Worm (Caenorhabditis elegans): ENCODE data around the gene Y50E8A.10.

The Y50E8A.10 gene

ce11 chrV:14815500-14815899 is 35.7 kb downstream of the Y50E8A.10 start, which contains the start of gene rin-1:
TSS of gene rin-1 (minus strand) at chrV:14815600.
- TF ChIP-seq cebp-1 (GFP tag; IDR thresholded peaks at IDR 0.05) (no peak), cebp-1 (tag; optimal IDR thresholded peaks at IDR 0.05) (no peak), Y67H2A.10 (GFP tag; conservative IDR thresholded peaks at IDR 0.05) (no peak), him-1 (tag; optimal IDR thresholded peaks at IDR 0.05) (no peak), nhr-80 (tag; optimal IDR thresholded peaks at IDR 0.05) (no peak), ama-1 (optimal IDR thresholded peaks at IDR 0.05) (no peak), ama-1 (GFP tag; optimal IDR thresholded peaks at IDR 0.05) (no peak), bed-1 (GFP tag; IDR thresholded peaks at IDR 0.05) (no peak), zim-3 (tag; optimal IDR thresholded peaks at IDR 0.05) (no peak), madf-8 (GFP tag; conservative IDR thresholded peaks at IDR 0.05) (no peak), mxl-1 (tag; optimal IDR thresholded peaks at IDR 0.05) (no peak), T07F8.4 (tag; optimal IDR thresholded peaks at IDR 0.05) (no peak), C06A6.2 (GFP tag; conservative IDR thresholded peaks at IDR 0.05) (no peak), atf-7 (tag; optimal IDR thresholded peaks at IDR 0.05) (no peak), hlh-26 (GFP tag; conservative IDR thresholded peaks at IDR 0.05) (no peak), F10E7.11 (tag; optimal IDR thresholded peaks at IDR 0.05) (no peak), aptf-2 (GFP tag; conservative IDR thresholded peaks at IDR 0.05) (no peak)

- TF ChIP-seq him-1 (tag; optimal IDR thresholded peaks at IDR 0.05): no peak
Measured at ce11 chrV:14820314-14820713, 40.5 kb downstream of the Y50E8A.10 start.

DNA sequence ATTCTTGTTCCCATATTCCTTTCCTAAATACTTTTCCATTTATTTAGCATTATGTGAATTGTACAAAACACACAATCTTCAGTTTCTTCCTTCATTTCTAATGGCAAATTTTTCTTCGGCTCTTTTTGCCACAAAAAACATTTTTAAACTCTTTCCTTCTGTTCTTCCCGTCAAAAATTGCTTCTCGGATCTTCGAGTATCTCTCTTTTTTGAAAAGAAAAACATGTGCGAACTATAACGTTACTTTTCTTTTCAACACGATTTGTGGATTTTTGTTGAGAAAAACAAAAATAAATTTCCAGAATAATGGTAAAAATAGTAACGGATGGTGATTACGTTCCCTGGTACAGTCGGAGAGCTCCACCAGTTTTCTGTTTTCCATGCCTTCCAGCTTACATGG is 41.8 kb downstream of the Y50E8A.10 start, which contains the start of gene W06A7.2:
W06A7.2 (plus strand) TSS at position 301 of the 400 bp plus-strand sequence.
- no peak for TF ChIP-seq C17E4.6 (GFP tag; IDR thresholded peaks at IDR 0.05)
- no peak for TF ChIP-seq F57A8.1 (GFP tag; optimal IDR thresholded peaks at IDR 0.05)
- TF ChIP-seq mel-28 (tag; optimal IDR thresholded peaks at IDR 0.05; ENCODE audit: borderline replicate concordance): no peak
- TF ChIP-seq zim-3 (tag; optimal IDR thresholded peaks at IDR 0.05): no peak

DNA sequence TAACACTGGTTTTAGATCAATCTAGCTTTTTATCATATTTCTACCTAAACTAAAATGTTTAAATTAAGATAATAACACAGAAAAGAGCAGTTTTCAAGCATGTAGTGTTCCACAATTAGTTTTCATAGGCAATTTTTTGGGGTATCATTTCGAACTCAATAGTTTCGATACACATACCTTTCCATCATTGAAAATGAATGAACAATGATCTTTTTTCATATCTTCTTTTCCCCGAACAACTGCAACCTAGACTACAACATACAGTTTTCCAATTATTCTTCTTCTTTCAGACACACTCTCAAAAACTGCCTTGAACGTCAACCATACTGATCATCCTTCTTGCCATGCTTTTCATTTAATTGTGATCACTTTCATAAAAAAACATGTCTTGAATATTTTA is 44.3 kb downstream of the Y50E8A.10 start, which contains the start of gene W06A7.4:
W06A7.4 (plus strand) TSS at position 301 of the 400 bp plus-strand sequence.
- TF ChIP-seq attf-5 (GFP tag; optimal IDR thresholded peaks at IDR 0.05) (no peak), B0336.3 (GFP tag; IDR thresholded peaks at IDR 0.05) (no peak), rcor-1 (GFP tag; IDR thresholded peaks at IDR 0.05) (no peak), ets-4 (GFP tag; optimal IDR thresholded peaks at IDR 0.05) (no peak), hsf-1 (GFP tag; IDR thresholded peaks at IDR 0.05) (no peak), D2030.7 (GFP tag; IDR thresholded peaks at IDR 0.05) (no peak), hmg-1.2 (GFP tag; IDR thresholded peaks at IDR 0.05) (no peak), F33H1.4 (GFP tag; IDR thresholded peaks at IDR 0.05) (no peak), mxl-1 (tag; optimal IDR thresholded peaks at IDR 0.05) (no peak), F49E8.2 (tag; optimal IDR thresholded peaks at IDR 0.05; ENCODE audit: insufficient read depth) (no peak), F22D6.2 (tag; optimal IDR thresholded peaks at IDR 0.05) (no peak), K11D2.4 (GFP tag; IDR thresholded peaks at IDR 0.05) (no peak), hlh-26 (GFP tag; conservative IDR thresholded peaks at IDR 0.05) (no peak), lsy-27 (tag; optimal IDR thresholded peaks at IDR 0.05; ENCODE audit: borderline replicate concordance, insufficient read depth) (no peak), mcd-1 (GFP tag; IDR thresholded peaks at IDR 0.05) (no peak), F39B2.1 (GFP tag; IDR thresholded peaks at IDR 0.05) (no peak), lin-35 (GFP tag; optimal IDR thresholded peaks at IDR 0.05) (no peak), B0261.1 (tag; optimal IDR thresholded peaks at IDR 0.05) (no peak), aptf-2 (GFP tag; conservative IDR thresholded peaks at IDR 0.05) (no peak)
